Fruit fly (Drosophila melanogaster) whole organism, embryonic: ENCODE data around the gene CG5080.

Experiments used
- ATbp ChIP-seq: fragments of 200-800 bp; sonication (Bioruptor generic); optimal IDR thresholded peaks from 2 replicates; lab custom pipeline; 2017; ENCODE audit warnings: missing biosample characterization, mild to moderate bottlenecking, missing genetic modification characterization, missing genetic modification reagents
- Abd-B ChIP-seq: fragments of 200-800 bp; sonication (Bioruptor generic); optimal IDR thresholded peaks from 2 replicates; lab custom pipeline; 2018; ENCODE audit warnings: missing biosample characterization, mild to moderate bottlenecking, missing genetic modification characterization, moderate library complexity
- Atf-2 ChIP-seq: fragments of 200-800 bp; sonication (Bioruptor generic); optimal IDR thresholded peaks from 2 replicates; lab custom pipeline; 2016; ENCODE audit warnings: missing biosample characterization, missing genetic modification characterization
- B-H2 ChIP-seq: fragments of 200-800 bp; sonication (Bioruptor generic); optimal IDR thresholded peaks from 2 replicates; lab custom pipeline; 2018; ENCODE audit warnings: missing biosample characterization, mild to moderate bottlenecking, missing genetic modification characterization
- BEAF-32 ChIP-seq: fragments of 200-800 bp; sonication (Bioruptor generic); optimal IDR thresholded peaks from 3 replicates; lab custom pipeline; 2017; ENCODE audit warnings: missing biosample characterization, missing genetic modification characterization, mild to moderate bottlenecking, moderate library complexity, missing genetic modification reagents
- CG10543 ChIP-seq: fragments of 200-800 bp; sonication (Bioruptor generic); optimal IDR thresholded peaks from 3 replicates; lab custom pipeline; 2017; ENCODE audit warnings: missing biosample characterization, mild to moderate bottlenecking, missing genetic modification characterization, moderate library complexity
- CG11456 ChIP-seq: fragments of 200-800 bp; sonication (Bioruptor generic); IDR thresholded peaks from 3 replicates; pipeline ENCODE4 v1.3.6; 2022; ENCODE audit warnings: missing biosample characterization, missing genetic modification characterization
- CG11504 ChIP-seq: fragments of 200-800 bp; sonication (Bioruptor generic); optimal IDR thresholded peaks from 3 replicates; lab custom pipeline; 2019; ENCODE audit warnings: missing biosample characterization, mild to moderate bottlenecking, missing genetic modification characterization, moderate library complexity
- CG12744 ChIP-seq: fragments of 200-800 bp; sonication (Bioruptor generic); optimal IDR thresholded peaks from 2 replicates; lab custom pipeline; 2016; ENCODE audit warnings: missing biosample characterization, missing genetic modification characterization
- CG12769 ChIP-seq: fragments of 200-800 bp; sonication (Bioruptor generic); optimal IDR thresholded peaks from 2 replicates; lab custom pipeline; 2019; ENCODE audit warnings: missing biosample characterization, mild to moderate bottlenecking, missing genetic modification characterization, moderate library complexity
- CG13894 ChIP-seq: fragments of 200-800 bp; sonication (Bioruptor generic); optimal IDR thresholded peaks from 3 replicates; lab custom pipeline; 2018; ENCODE audit warnings: missing biosample characterization, mild to moderate bottlenecking, missing genetic modification characterization, moderate library complexity
- CG14710 ChIP-seq: fragments of 200-800 bp; sonication (Bioruptor generic); optimal IDR thresholded peaks from 3 replicates; lab custom pipeline; 2019; ENCODE audit warnings: missing biosample characterization, mild to moderate bottlenecking, missing genetic modification characterization, moderate library complexity
- CG16813 ChIP-seq: fragments of 200-800 bp; sonication (Bioruptor generic); IDR thresholded peaks from 3 replicates; pipeline ENCODE4 v1.3.6; 2022; ENCODE audit warnings: missing biosample characterization, missing genetic modification characterization; ENCODE audit not compliant: partially characterized antibody
- CG17186 ChIP-seq: fragments of 200-800 bp; sonication (Bioruptor generic); optimal IDR thresholded peaks from 3 replicates; lab custom pipeline; 2017; ENCODE audit warnings: missing biosample characterization, missing genetic modification reagents, missing genetic modification characterization
- CG18011 ChIP-seq: fragments of 200-800 bp; sonication (Bioruptor generic); optimal IDR thresholded peaks from 2 replicates; lab custom pipeline; 2017; ENCODE audit warnings: missing biosample characterization, missing genetic modification characterization, mild to moderate bottlenecking, moderate library complexity, missing genotype
- CG18619 ChIP-seq: fragments of 200-800 bp; sonication (Bioruptor generic); optimal IDR thresholded peaks from 3 replicates; lab custom pipeline; 2017; ENCODE audit warnings: missing biosample characterization, mild to moderate bottlenecking, missing genetic modification characterization
- CG6765 ChIP-seq: fragments of 200-800 bp; sonication (Bioruptor generic); optimal IDR thresholded peaks from 3 replicates; lab custom pipeline; 2017; ENCODE audit warnings: missing biosample characterization, mild to moderate bottlenecking, missing genetic modification characterization
- CG6813 ChIP-seq: fragments of 200-800 bp; sonication (Bioruptor generic); optimal IDR thresholded peaks from 2 replicates; lab custom pipeline; 2017; ENCODE audit warnings: missing biosample characterization, missing genetic modification characterization, mild to moderate bottlenecking, moderate library complexity, missing genetic modification reagents
- CG8290 ChIP-seq, 3 experiments: fragments of 200-800 bp; sonication (Bioruptor generic); optimal IDR thresholded peaks; 2 replicates each; lab custom pipeline; 2016 to 2019; ENCODE audit warnings: missing biosample characterization in 3 of 3, missing genetic modification characterization in 3 of 3, mild to moderate bottlenecking in 2 of 3, moderate library complexity in 1 of 3
- CG8478 ChIP-seq: fragments of >200 bp; optimal IDR thresholded peaks from 2 replicates; lab custom pipeline; 2018
- Ets65A ChIP-seq: fragments of 200-800 bp; sonication (Bioruptor generic); peaks from one replicate; lab custom pipeline; 2016; ENCODE audit warnings: missing biosample characterization, missing genetic modification characterization
- Fer3 ChIP-seq: fragments of 200-800 bp; sonication (Bioruptor generic); optimal IDR thresholded peaks from 2 replicates; lab custom pipeline; 2018; ENCODE audit warnings: missing biosample characterization, mild to moderate bottlenecking, missing genetic modification characterization, moderate library complexity
- Hr3 ChIP-seq: fragments of 200-800 bp; sonication (Bioruptor generic); optimal IDR thresholded peaks from 3 replicates; lab custom pipeline; 2016; ENCODE audit warnings: missing biosample characterization, missing genetic modification characterization
- Med ChIP-seq: fragments of 200-800 bp; sonication (Bioruptor generic); peaks from one replicate; lab custom pipeline; 2016; ENCODE audit warnings: missing biosample characterization, missing genetic modification characterization, mild to moderate bottlenecking, inconsistent platforms, moderate library complexity
- Myb ChIP-seq: fragments of 200-800 bp; sonication (Bioruptor generic); optimal IDR thresholded peaks from 2 replicates; lab custom pipeline; 2016; ENCODE audit warnings: missing biosample characterization, missing genetic modification characterization
- Opbp ChIP-seq: fragments of 200-800 bp; sonication (Bioruptor generic); IDR thresholded peaks from 3 replicates; pipeline ENCODE4 v1.3.6; 2022; ENCODE audit warnings: missing biosample characterization, missing genetic modification characterization; ENCODE audit not compliant: partially characterized antibody
- Pdp1 ChIP-seq, 2 experiments: fragments of 200-800 bp; sonication (Bioruptor generic); optimal IDR thresholded peaks; 3 replicates each; lab custom pipeline; 2016; ENCODE audit warnings: missing biosample characterization in 2 of 2, missing genetic modification characterization in 2 of 2, mild to moderate bottlenecking in 1 of 2, moderate library complexity in 1 of 2
- ab ChIP-seq: fragments of 200-800 bp; sonication (Bioruptor generic); optimal IDR thresholded peaks from 2 replicates; lab custom pipeline; 2016; ENCODE audit warnings: missing biosample characterization, missing genetic modification characterization
- ato ChIP-seq: fragments of 200-800 bp; sonication (Bioruptor generic); IDR thresholded peaks from 2 replicates; pipeline ENCODE4 v1.3.6; 2022; ENCODE audit warnings: missing biosample characterization, missing genetic modification characterization; ENCODE audit not compliant: partially characterized antibody
- bcd ChIP-seq: fragments of 200-800 bp; sonication (Bioruptor generic); optimal IDR thresholded peaks from 2 replicates; lab custom pipeline; 2017; ENCODE audit warnings: missing biosample characterization, mild to moderate bottlenecking, missing genetic modification characterization
- cad ChIP-seq: fragments of >200 bp; optimal IDR thresholded peaks from 2 replicates; lab custom pipeline; 2017; ENCODE audit warnings: missing biosample characterization, missing genetic modification characterization
- cato ChIP-seq: fragments of 200-800 bp; sonication (Bioruptor generic); optimal IDR thresholded peaks from 2 replicates; lab custom pipeline; 2016; ENCODE audit warnings: missing biosample characterization, missing genetic modification characterization, borderline replicate concordance
- cwo ChIP-seq: fragments of 200-800 bp; sonication (Bioruptor generic); optimal IDR thresholded peaks from 3 replicates; lab custom pipeline; 2017; ENCODE audit warnings: missing biosample characterization, missing genetic modification characterization, mild to moderate bottlenecking, moderate library complexity, missing genetic modification reagents
- dimm ChIP-seq: fragments of 200-800 bp; sonication (Bioruptor generic); IDR thresholded peaks from 2 replicates; pipeline ENCODE4 v1.3.6; 2022; ENCODE audit warnings: missing biosample characterization, missing genetic modification characterization
- dm ChIP-seq: fragments of 200-800 bp; sonication (Bioruptor generic); optimal IDR thresholded peaks from 3 replicates; lab custom pipeline; 2016; ENCODE audit warnings: missing biosample characterization, missing genetic modification characterization
- exex ChIP-seq: fragments of 200-800 bp; sonication (Bioruptor generic); optimal IDR thresholded peaks from 4 replicates; lab custom pipeline; 2018; ENCODE audit warnings: missing biosample characterization, mild to moderate bottlenecking, missing genetic modification characterization, moderate library complexity
- grn ChIP-seq: fragments of 200-800 bp; sonication (Bioruptor generic); optimal IDR thresholded peaks from 3 replicates; lab custom pipeline; 2017; ENCODE audit warnings: missing biosample characterization, missing genetic modification characterization
- jing ChIP-seq: fragments of 200-800 bp; sonication (Bioruptor generic); optimal IDR thresholded peaks from 2 replicates; lab custom pipeline; 2018; ENCODE audit warnings: missing biosample characterization, mild to moderate bottlenecking, missing genetic modification characterization
- pho ChIP-seq: fragments of 200-800 bp; sonication (Bioruptor generic); optimal IDR thresholded peaks from 2 replicates; lab custom pipeline; 2016; ENCODE audit warnings: missing biosample characterization, missing genetic modification characterization
- schlank ChIP-seq: fragments of 200-800 bp; sonication (Bioruptor generic); optimal IDR thresholded peaks from 2 replicates; lab custom pipeline; 2018; ENCODE audit warnings: missing biosample characterization, mild to moderate bottlenecking, missing genetic modification characterization
- sd ChIP-seq: fragments of 200-800 bp; sonication (Bioruptor generic); optimal IDR thresholded peaks from 3 replicates; lab custom pipeline; 2018; ENCODE audit warnings: missing biosample characterization, mild to moderate bottlenecking, missing genetic modification characterization, moderate library complexity
- sr ChIP-seq: fragments of 200-800 bp; sonication (Bioruptor generic); IDR thresholded peaks from 3 replicates; pipeline ENCODE4 v1.3.6; 2022; ENCODE audit warnings: missing biosample characterization, missing genetic modification characterization
- sug ChIP-seq: fragments of 200-800 bp; optimal IDR thresholded peaks from 2 replicates; lab custom pipeline; 2019; ENCODE audit warnings: missing biosample characterization, mild to moderate bottlenecking, missing genetic modification characterization, moderate library complexity
- trh ChIP-seq: fragments of 200-800 bp; sonication (Bioruptor generic); optimal IDR thresholded peaks from 2 replicates; lab custom pipeline; 2016; ENCODE audit warnings: missing biosample characterization, missing genetic modification characterization
- unpg ChIP-seq: fragments of 200-800 bp; sonication (Bioruptor generic); optimal IDR thresholded peaks from 3 replicates; lab custom pipeline; 2018; ENCODE audit warnings: missing biosample characterization, mild to moderate bottlenecking, missing genetic modification characterization, moderate library complexity
- wdn ChIP-seq: fragments of 200-800 bp; sonication (Bioruptor generic); IDR thresholded peaks from 2 replicates; pipeline ENCODE4 v1.3.6; 2022; ENCODE audit warnings: missing biosample characterization, missing genetic modification characterization

CG5080 gene

dm6 chr2L:1127434-1128089 is 36.1 kb downstream of the CG5080 start (continued):
- TF ChIP-seq CG18011 (GFP tag; lab: Kevin White, UChicago) = no peak
- TF ChIP-seq unpg (GFP tag; lab: Kevin White, UChicago) = no peak
- TF ChIP-seq Med (GFP tag; lab: Kevin White, UChicago) = peak; percentile 47
- TF ChIP-seq, all 482 proteins: peak for 10

- no peak for TF ChIP-seq CG11456
- no peak for TF ChIP-seq Opbp
- peak; percentile 26 for TF ChIP-seq grn (GFP tag; lab: Kevin White, UChicago)
- peak in 1 of 2 experiments; percentile 75 for TF ChIP-seq Pdp1 (GFP tag; optimal IDR thresholded peaks at IDR 0.05; lab: Kevin White, UChicago)
- no peak for TF ChIP-seq jing (GFP tag; lab: Kevin White, UChicago)
- no peak for TF ChIP-seq dm (GFP tag; lab: Kevin White, UChicago)
- peak; percentile 12 for TF ChIP-seq sd (tag; lab: Kevin White, UChicago)
- TF ChIP-seq ab (GFP tag; lab: Kevin White, UChicago) = no peak
- TF ChIP-seq CG12744 = no peak
- no peak for TF ChIP-seq Abd-B
Observed at dm6 chr2L:1126527-1126926, 37.2 kb downstream of the CG5080 start.

- TF ChIP-seq cwo (GFP tag; lab: Kevin White, UChicago) = peak; percentile 63
- TF ChIP-seq sug (tag; lab: Kevin White, UChicago) = peak; percentile 88
- no peak for TF ChIP-seq CG8478 (lab: Kevin White, UChicago)
- TF ChIP-seq CG6765 (GFP tag; lab: Kevin White, UChicago) = no peak
- TF ChIP-seq sr (GFP tag; lab: Robert Waterston, UW) = no peak
- TF ChIP-seq pho = no peak
- peak; percentile 53 for TF ChIP-seq exex (tag; lab: Kevin White, UChicago)
- TF ChIP-seq Atf-2 (GFP tag; lab: Kevin White, UChicago) = no peak
- no peak for TF ChIP-seq cad
- no peak for TF ChIP-seq trh (GFP tag; lab: Kevin White, UChicago)
- TF ChIP-seq bcd = no peak
- TF ChIP-seq ATbp (GFP tag; lab: Kevin White, UChicago) = peak; percentile 20
- TF ChIP-seq Myb = no peak
- TF ChIP-seq CG12769 (tag; lab: Kevin White, UChicago) = peak; percentile 55
- peak; percentile 5 for TF ChIP-seq Fer3 (tag; lab: Kevin White, UChicago)
- peak; percentile 15 for TF ChIP-seq CG6813 (GFP tag; lab: Kevin White, UChicago)
- no peak for TF ChIP-seq ato (GFP tag; lab: Robert Waterston, UW)
- TF ChIP-seq BEAF-32 = no peak
- TF ChIP-seq CG17186 (GFP tag; lab: Kevin White, UChicago) = no peak
- TF ChIP-seq CG11504 (tag; lab: Kevin White, UChicago) = no peak
- TF ChIP-seq CG18619 (GFP tag; lab: Kevin White, UChicago) = no peak
- TF ChIP-seq Hr3 = no peak
- TF ChIP-seq CG14710 (tag; lab: Kevin White, UChicago) = no peak
- TF ChIP-seq dimm = no peak
- no peak for TF ChIP-seq CG16813
- TF ChIP-seq schlank (tag; lab: Kevin White, UChicago) = peak; percentile 26
- TF ChIP-seq Ets65A = peak; percentile 16
- TF ChIP-seq B-H2 (GFP tag; lab: Kevin White, UChicago) = peak; percentile 58
- 0 out of 2 replicates have a peak, but pooled peaks have one; percentile 7 for TF ChIP-seq wdn (GFP tag; lab: Robert Waterston, UW)
- no peak for TF ChIP-seq cato (GFP tag; lab: Kevin White, UChicago)
- TF ChIP-seq CG8290 (GFP tag; optimal IDR thresholded peaks at IDR 0.05; lab: Kevin White, UChicago) = no peak
- peak in 1 of 2 experiments; percentile 61 for TF ChIP-seq CG8290 (tag; optimal IDR thresholded peaks at IDR 0.05; lab: Kevin White, UChicago)
- TF ChIP-seq CG13894 (tag; lab: Kevin White, UChicago) = peak; percentile 67
- peak; percentile 77 for TF ChIP-seq CG10543 (GFP tag; lab: Kevin White, UChicago)
Observed at dm6 chr2L:1125437-1125836, 38.2 kb downstream of the CG5080 start.
